Fruit fly (Drosophila melanogaster) whole organism, embryonic: ENCODE data around the gene LSm7.

Experiments
- Atf6 ChIP-seq: fragments of 200-800 bp; sonication (Bioruptor generic); IDR thresholded peaks from 2 replicates; pipeline ENCODE4 v1.3.6; 2022; ENCODE audit warnings: missing biosample characterization, missing genetic modification characterization
- CG10431 ChIP-seq: fragments of 200-800 bp; sonication (Bioruptor generic); optimal IDR thresholded peaks from 3 replicates; lab custom pipeline; 2018; ENCODE audit warnings: missing biosample characterization, mild to moderate bottlenecking, missing genetic modification characterization
- CG10979 ChIP-seq: fragments of 200-800 bp; sonication (Bioruptor generic); optimal IDR thresholded peaks from 2 replicates; lab custom pipeline; 2018; ENCODE audit warnings: missing biosample characterization, mild to moderate bottlenecking, missing genetic modification characterization, moderate library complexity
- CG11723 ChIP-seq: fragments of 200-800 bp; sonication (Bioruptor generic); optimal IDR thresholded peaks from 2 replicates; lab custom pipeline; 2017; ENCODE audit warnings: missing biosample characterization, mild to moderate bottlenecking, missing genetic modification characterization
- CG1529 ChIP-seq: fragments of 200-800 bp; sonication (Bioruptor generic); optimal IDR thresholded peaks from 3 replicates; lab custom pipeline; 2018; ENCODE audit warnings: missing biosample characterization, missing genetic modification characterization
- CG15601 ChIP-seq: fragments of 200-800 bp; sonication (Bioruptor generic); optimal IDR thresholded peaks from 3 replicates; lab custom pipeline; 2019; ENCODE audit warnings: missing biosample characterization, mild to moderate bottlenecking, missing genetic modification characterization, moderate library complexity
- CG16815 ChIP-seq: fragments of 200-800 bp; sonication (Bioruptor generic); optimal IDR thresholded peaks from 3 replicates; lab custom pipeline; 2017; ENCODE audit warnings: missing biosample characterization, mild to moderate bottlenecking, missing genetic modification characterization
- CG18599 ChIP-seq: fragments of 200-800 bp; sonication (Bioruptor generic); optimal IDR thresholded peaks from 3 replicates; lab custom pipeline; 2017; ENCODE audit warnings: missing biosample characterization, missing genetic modification characterization, mild to moderate bottlenecking, moderate library complexity, missing genetic modification reagents
- CG2129 ChIP-seq: fragments of 200-800 bp; sonication (Bioruptor generic); IDR thresholded peaks from 2 replicates; pipeline ENCODE4 v1.3.6; 2022; ENCODE audit warnings: missing biosample characterization, missing genetic modification characterization; ENCODE audit not compliant: partially characterized antibody
- CG3065 ChIP-seq: fragments of 200-800 bp; sonication (Bioruptor generic); optimal IDR thresholded peaks from 2 replicates; lab custom pipeline; 2016; ENCODE audit warnings: missing biosample characterization, missing genetic modification characterization
- CG32532 ChIP-seq: fragments of 200-800 bp; sonication (Bioruptor generic); IDR thresholded peaks from 2 replicates; pipeline ENCODE4 v1.3.6; 2022; ENCODE audit warnings: missing biosample characterization, missing genetic modification characterization
- CG3281 ChIP-seq: fragments of 200-800 bp; sonication (Bioruptor generic); optimal IDR thresholded peaks from 3 replicates; lab custom pipeline; 2017; ENCODE audit warnings: missing biosample characterization, mild to moderate bottlenecking, missing genetic modification characterization
- CG3995 ChIP-seq: fragments of 200-800 bp; sonication (Bioruptor generic); optimal IDR thresholded peaks from 3 replicates; lab custom pipeline; 2016; ENCODE audit warnings: missing biosample characterization, missing genetic modification characterization
- CG6175 ChIP-seq: fragments of 200-800 bp; sonication (Bioruptor generic); IDR thresholded peaks from 3 replicates; pipeline ENCODE4 v1.3.6; 2022; ENCODE audit warnings: missing biosample characterization, missing genetic modification characterization
- CG6689 ChIP-seq: fragments of 200-800 bp; sonication (Bioruptor generic); IDR thresholded peaks from 2 replicates; pipeline ENCODE4 v1.3.6; 2022; ENCODE audit warnings: missing biosample characterization, missing genetic modification characterization
- CG7928 ChIP-seq: fragments of 200-800 bp; sonication (Bioruptor generic); optimal IDR thresholded peaks from 2 replicates; lab custom pipeline; 2017; ENCODE audit warnings: missing biosample characterization, mild to moderate bottlenecking, missing genetic modification characterization
- D19B ChIP-seq: fragments of 200-800 bp; sonication (Bioruptor generic); optimal IDR thresholded peaks from 2 replicates; lab custom pipeline; 2017; ENCODE audit warnings: missing biosample characterization, mild to moderate bottlenecking, missing genetic modification characterization
- Doc2 ChIP-seq: fragments of 200-800 bp; sonication (Bioruptor generic); IDR thresholded peaks from 2 replicates; pipeline ENCODE4 v1.3.6; 2022; ENCODE audit warnings: missing biosample characterization, missing genetic modification characterization
- Dp ChIP-seq: fragments of 200-800 bp; sonication (Bioruptor generic); optimal IDR thresholded peaks from 2 replicates; lab custom pipeline; 2018; ENCODE audit warnings: missing biosample characterization, mild to moderate bottlenecking, missing genetic modification characterization, moderate library complexity
- E2f1 ChIP-seq: fragments of 200-800 bp; sonication (Bioruptor generic); IDR thresholded peaks from 2 replicates; pipeline ENCODE4 v1.3.6; 2022; ENCODE audit warnings: missing biosample characterization, missing genetic modification characterization
- Hr51 ChIP-seq, 2 experiments: fragments of 200-800 bp; sonication (Bioruptor generic); optimal IDR thresholded peaks; 2 replicates in 1 of 2; 3 replicates in 1 of 2; lab custom pipeline; 2016 to 2018; ENCODE audit warnings: missing biosample characterization in 2 of 2, missing genetic modification characterization in 2 of 2, mild to moderate bottlenecking in 1 of 2, moderate library complexity in 1 of 2
- Hr78 ChIP-seq, 2 experiments: fragments of 200-800 bp in 1 of 2; fragments of >200 bp in 1 of 2; sonication (Bioruptor generic) in 1 of 2; optimal IDR thresholded peaks; 2 replicates each; lab custom pipeline; 2017 to 2019; ENCODE audit warnings: missing biosample characterization in 2 of 2, missing genetic modification characterization in 2 of 2, mild to moderate bottlenecking in 1 of 2, moderate library complexity in 1 of 2
- Lhr ChIP-seq: fragments of 200-800 bp; sonication (Bioruptor generic); optimal IDR thresholded peaks from 3 replicates; lab custom pipeline; 2017; ENCODE audit warnings: mild to moderate bottlenecking, missing biosample characterization, missing genetic modification reagents, missing genetic modification characterization
- MBD-R2 ChIP-seq: fragments of 200-800 bp; sonication (Bioruptor generic); IDR thresholded peaks from 2 replicates; pipeline ENCODE4 v1.3.6; 2022; ENCODE audit warnings: missing biosample characterization, missing genetic modification characterization
- Mad ChIP-seq: fragments of 200-800 bp; sonication (Bioruptor generic); optimal IDR thresholded peaks from 2 replicates; lab custom pipeline; 2016; ENCODE audit warnings: missing biosample characterization, missing genetic modification characterization
- Mes4 ChIP-seq: fragments of 200-800 bp; sonication (Bioruptor generic); optimal IDR thresholded peaks from 2 replicates; lab custom pipeline; 2016; ENCODE audit warnings: missing biosample characterization, missing genetic modification characterization
- NK7.1 ChIP-seq: fragments of 200-800 bp; sonication (Bioruptor generic); optimal IDR thresholded peaks from 3 replicates; lab custom pipeline; 2016; ENCODE audit warnings: missing biosample characterization, missing genetic modification characterization
- abd-A ChIP-seq: fragments of 200-800 bp; sonication (Bioruptor generic); optimal IDR thresholded peaks from 3 replicates; lab custom pipeline; 2019; ENCODE audit warnings: missing biosample characterization, mild to moderate bottlenecking, missing genetic modification characterization, moderate library complexity
- ash1 ChIP-seq: fragments of 200-800 bp; sonication (Bioruptor generic); optimal IDR thresholded peaks from 2 replicates; lab custom pipeline; 2018; ENCODE audit warnings: missing biosample characterization, mild to moderate bottlenecking, missing genetic modification characterization
- bcd ChIP-seq: fragments of 200-800 bp; sonication (Bioruptor generic); optimal IDR thresholded peaks from 2 replicates; lab custom pipeline; 2017; ENCODE audit warnings: missing biosample characterization, mild to moderate bottlenecking, missing genetic modification characterization
- dan ChIP-seq: fragments of 200-800 bp; sonication (Bioruptor generic); IDR thresholded peaks from 2 replicates; pipeline ENCODE4 v1.3.6; 2022; ENCODE audit warnings: missing biosample characterization, missing genetic modification characterization
- dmrt99B ChIP-seq: fragments of 200-800 bp; sonication (Bioruptor generic); optimal IDR thresholded peaks from 2 replicates; lab custom pipeline; 2018; ENCODE audit warnings: missing biosample characterization, mild to moderate bottlenecking, missing genetic modification characterization, moderate library complexity
- eve ChIP-seq, 2 experiments: fragments of >200 bp; optimal IDR thresholded peaks; 2 replicates each; lab custom pipeline; 2017; ENCODE audit warnings: missing biosample characterization in 2 of 2, missing genetic modification characterization in 2 of 2
- gcm2 ChIP-seq: fragments of 200-800 bp; sonication (Bioruptor generic); optimal IDR thresholded peaks from 2 replicates; lab custom pipeline; 2016; ENCODE audit warnings: missing biosample characterization, missing genetic modification characterization
- gro ChIP-seq: fragments of 200-800 bp; sonication (Bioruptor generic); optimal IDR thresholded peaks from 2 replicates; lab custom pipeline; 2016; ENCODE audit warnings: missing biosample characterization, missing genetic modification characterization
- ind ChIP-seq: fragments of 200-800 bp; sonication (Bioruptor generic); optimal IDR thresholded peaks from 3 replicates; lab custom pipeline; 2016; ENCODE audit warnings: missing biosample characterization, missing genetic modification characterization
- pan ChIP-seq, 4 experiments: fragments of >200 bp in 3 of 4; fragments of 200-800 bp in 1 of 4; sonication (Bioruptor generic) in 1 of 4; optimal IDR thresholded peaks in 3 of 4; IDR thresholded peaks in 1 of 4; 2 replicates each; pipeline versions ENCODE4 v1.3.6 to Lab custom; 2017 to 2022; ENCODE audit warnings: missing biosample characterization in 2 of 4, missing genetic modification characterization in 2 of 4, mixed read lengths in 1 of 4
- peb ChIP-seq: fragments of 200-800 bp; sonication (Bioruptor generic); IDR thresholded peaks from 2 replicates; pipeline ENCODE4 v1.3.6; 2022; ENCODE audit warnings: missing biosample characterization, missing genetic modification characterization
- pita ChIP-seq: fragments of 200-800 bp; sonication (Bioruptor generic); optimal IDR thresholded peaks from 2 replicates; lab custom pipeline; 2017; ENCODE audit warnings: missing biosample characterization, mild to moderate bottlenecking, missing genetic modification characterization
- ranshi ChIP-seq: fragments of 200-800 bp; sonication (Bioruptor generic); IDR thresholded peaks from 2 replicates; pipeline ENCODE4 v1.3.6; 2022; ENCODE audit warnings: missing biosample characterization, missing genetic modification characterization
- sqz ChIP-seq: fragments of 200-800 bp; sonication (Bioruptor generic); optimal IDR thresholded peaks from 3 replicates; lab custom pipeline; 2018; ENCODE audit warnings: missing biosample characterization, mild to moderate bottlenecking, missing genetic modification characterization
- tll ChIP-seq, 2 experiments: fragments of 200-800 bp in 1 of 2; fragments of >200 bp in 1 of 2; sonication (Bioruptor generic) in 1 of 2; optimal IDR thresholded peaks; 2 replicates each; lab custom pipeline; 2017 to 2019; ENCODE audit warnings: missing biosample characterization in 2 of 2, missing genetic modification characterization in 2 of 2, mild to moderate bottlenecking in 1 of 2, moderate library complexity in 1 of 2
- tup ChIP-seq: fragments of 200-800 bp; sonication (Bioruptor generic); optimal IDR thresholded peaks from 2 replicates; lab custom pipeline; 2016; ENCODE audit warnings: missing biosample characterization, mild to moderate bottlenecking, missing genetic modification characterization, moderate library complexity
- twi ChIP-seq: fragments of 200-800 bp; optimal IDR thresholded peaks from 2 replicates; lab custom pipeline; 2019; ENCODE audit warnings: missing biosample characterization, mild to moderate bottlenecking, missing genetic modification characterization, moderate library complexity
- yki ChIP-seq: fragments of >200 bp; optimal IDR thresholded peaks from 3 replicates; lab custom pipeline; 2018
- z ChIP-seq: fragments of 200-800 bp; sonication (Bioruptor generic); IDR thresholded peaks from 3 replicates; pipeline ENCODE4 v1.3.6; 2022; ENCODE audit warnings: missing biosample characterization, missing genetic modification characterization
- zfh1 ChIP-seq: fragments of 200-800 bp; sonication (Bioruptor generic); IDR thresholded peaks from 3 replicates; pipeline ENCODE4 v1.3.6; 2022; ENCODE audit warnings: missing biosample characterization, missing genetic modification characterization

LSm7 gene

DNA sequence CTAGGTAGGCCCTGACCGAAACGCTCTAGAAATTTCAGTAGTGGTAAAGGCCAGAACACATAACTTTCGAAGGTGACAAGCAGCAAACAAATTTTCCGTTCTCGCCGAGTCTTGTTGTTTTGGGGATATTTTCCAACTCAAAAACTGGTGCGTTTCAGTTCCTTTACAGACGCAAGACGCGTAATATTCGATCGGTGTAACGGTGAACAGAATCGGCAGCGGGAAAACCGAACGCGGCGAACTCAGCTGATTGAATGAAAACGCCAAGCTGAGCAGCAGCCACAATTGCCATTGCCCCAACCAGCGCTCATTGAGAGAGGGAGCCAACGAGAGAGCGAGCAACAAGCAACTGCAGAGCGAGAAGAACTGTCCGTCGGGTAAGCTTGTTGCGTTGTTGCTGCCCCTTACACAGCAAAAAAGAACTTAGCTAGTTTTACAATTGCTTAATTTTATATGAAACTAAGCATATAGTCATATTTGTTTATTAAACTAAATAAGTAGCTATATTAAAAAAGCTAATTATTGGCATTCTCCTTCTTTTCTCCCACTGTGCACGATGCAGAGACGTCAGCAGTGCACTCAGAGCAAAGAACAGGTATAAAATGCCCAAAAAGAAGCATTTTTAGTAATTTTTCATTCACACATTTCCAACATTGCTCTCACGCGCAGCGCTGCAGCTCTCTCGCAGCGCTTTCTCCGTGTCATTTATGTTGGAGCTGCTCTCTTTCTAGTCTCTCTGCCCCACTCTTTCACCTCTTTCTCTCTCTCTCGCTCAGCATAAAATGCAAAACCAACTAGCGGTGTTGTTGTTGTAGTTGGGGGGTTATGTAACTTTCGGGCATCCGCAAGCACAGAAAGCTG is 26.8 kb downstream of the LSm7 start, which contains the start of the genes Cyt-c-d and CG31808 (continued):
- TF ChIP-seq CG7928 (GFP tag; lab: Kevin White, UChicago) (peak; percentile 71), CG32532 (GFP tag; lab: Robert Waterston, UW) (peak; percentile 94), CG3995 (GFP tag; lab: Kevin White, UChicago) (peak; percentile 46), CG16815 (GFP tag; lab: Kevin White, UChicago) (peak; percentile 93), CG3065 (GFP tag; lab: Kevin White, UChicago) (peak; percentile 89), peb (peak; percentile 97), dmrt99B (tag; lab: Kevin White, UChicago) (peak; percentile 99), CG11723 (GFP tag; lab: Kevin White, UChicago) (peak; percentile 96), pita (GFP tag; lab: Kevin White, UChicago) (no peak), CG18599 (GFP tag; lab: Kevin White, UChicago) (peak; percentile 97), CG6689 (GFP tag; lab: Robert Waterston, UW) (peak; percentile 98), CG10979 (tag; lab: Kevin White, UChicago) (peak; percentile 98), Atf6 (peak; percentile 96), Doc2 (peak; percentile 83), twi (tag; lab: Kevin White, UChicago) (peak; percentile 90), ash1 (no peak), CG3281 (GFP tag; lab: Kevin White, UChicago) (peak; percentile 93), CG10431 (GFP tag; lab: Kevin White, UChicago) (peak; percentile 86), sqz (peak; percentile 91), D19B (GFP tag; lab: Kevin White, UChicago) (peak; percentile 78), tup (GFP tag; lab: Kevin White, UChicago) (peak; percentile 92), ind (GFP tag; lab: Kevin White, UChicago) (peak; percentile 95), dan (peak; percentile 75; the same call in 1 of the 2 replicates), Lhr (peak; percentile 94), tll (GFP tag; optimal IDR thresholded peaks at IDR 0.05; lab: Kevin White, UChicago) (peak in 1 of 2 experiments; percentile 11), Mes4 (peak; percentile 94), ranshi (GFP tag; lab: Robert Waterston, UW) (peak; percentile 97), MBD-R2 (GFP tag; lab: Robert Waterston, UW) (peak; percentile 86), abd-A (peak; percentile 55), gro (GFP tag; lab: Kevin White, UChicago) (peak; percentile 82), CG6175 (peak; percentile 97), CG1529 (GFP tag; lab: Kevin White, UChicago) (peak; percentile 98), z (GFP tag; lab: Robert Waterston, UW) (peak; percentile 74), yki (lab: Kevin White, UChicago) (peak; percentile 77), Dp (GFP tag; lab: Kevin White, UChicago) (peak; percentile 11), bcd (GFP tag; lab: Kevin White, UChicago) (peak; percentile 97), Hr51 (GFP tag; optimal IDR thresholded peaks at IDR 0.05; lab: Kevin White, UChicago) (peak; percentile 85 to 98), zfh1 (GFP tag; lab: Robert Waterston, UW) (peak; percentile 97), E2f1 (GFP tag; lab: Robert Waterston, UW) (peak; percentile 97), pan (optimal IDR thresholded peaks at IDR 0.05; lab: Kevin White, UChicago) (no peak), pan (GFP tag; optimal IDR thresholded peaks at IDR 0.05 in 1 of 2, IDR thresholded peaks at IDR 0.05 in 1 of 2) (peak in 1 of 2 experiments; percentile 97), NK7.1 (GFP tag; lab: Kevin White, UChicago) (peak; percentile 83), Hr78 (GFP tag; optimal IDR thresholded peaks at IDR 0.05; lab: Kevin White, UChicago) (peak in 1 of 2 experiments; percentile 84), Mad (GFP tag; lab: Kevin White, UChicago) (peak; percentile 94), CG2129 (GFP tag; lab: Robert Waterston, UW) (no peak), CG15601 (tag; lab: Kevin White, UChicago) (peak; percentile 96), gcm2 (GFP tag; lab: Kevin White, UChicago) (peak; percentile 93), eve (GFP tag; optimal IDR thresholded peaks at IDR 0.05; lab: Kevin White, UChicago) (peak in 1 of 2 experiments; percentile 99)
